Worm (Caenorhabditis elegans) whole organism, young adult: ENCODE results near the gene R03H10.1.

ENCODE experiments used
- B0336.3 ChIP-seq: fragments of 200-800 bp; sonication (Bioruptor generic); IDR thresholded peaks from 2 replicates; pipeline ENCODE4 v1.3.6; 2022; ENCODE audit warnings: missing genetic modification characterization, missing compliant biosample characterization
- F10E7.11 ChIP-seq: sonication (generic microtip); optimal IDR thresholded peaks from 2 replicates; lab custom pipeline; 2017; ENCODE audit warnings: mild to moderate bottlenecking, missing genetic modification characterization, moderate library complexity, missing compliant biosample characterization
- K11D2.4 ChIP-seq: fragments of 200-800 bp; sonication (Bioruptor generic); IDR thresholded peaks from 2 replicates; pipeline ENCODE4 v1.3.6; 2022; ENCODE audit warnings: missing genetic modification reagents, missing genetic modification characterization, missing compliant biosample characterization
- T26A5.8 ChIP-seq: sonication (generic microtip); optimal IDR thresholded peaks from 2 replicates; lab custom pipeline; 2016; ENCODE audit warnings: missing genetic modification characterization, missing compliant biosample characterization
- Y53G8AR.9 ChIP-seq: fragments of 200-800 bp; sonication (Bioruptor generic); conservative IDR thresholded peaks from 2 replicates; pipeline ENCODE4 v1.3.6; 2022; ENCODE audit warnings: missing genetic modification reagents, missing genetic modification characterization, missing compliant biosample characterization
- Y79H2A.3 ChIP-seq: fragments of 200-800 bp; sonication (Bioruptor generic); conservative IDR thresholded peaks from 2 replicates; pipeline ENCODE4 v1.3.6; 2022; ENCODE audit warnings: missing genetic modification reagents, missing genetic modification characterization, missing compliant biosample characterization
- aptf-2 ChIP-seq: fragments of 200-800 bp; sonication (Bioruptor generic); conservative IDR thresholded peaks from 2 replicates; pipeline ENCODE4 v1.3.6; 2022; ENCODE audit warnings: missing genetic modification reagents, missing genetic modification characterization, missing compliant biosample characterization
- attf-3 ChIP-seq: fragments of 200-800 bp; sonication (Bioruptor generic); conservative IDR thresholded peaks from 2 replicates; pipeline ENCODE4 v1.3.6; 2022; ENCODE audit warnings: missing genetic modification reagents, missing genetic modification characterization, missing compliant biosample characterization
- cebp-1 ChIP-seq, 2 experiments: fragments of 200-800 bp in 1 of 2; sonication (Bioruptor generic) in 1 of 2; sonication (generic microtip) in 1 of 2; IDR thresholded peaks in 1 of 2; optimal IDR thresholded peaks in 1 of 2; 2 replicates each; pipeline versions ENCODE4 v1.3.6 to Lab custom; 2017 to 2022; ENCODE audit warnings: missing compliant biosample characterization in 2 of 2, missing genetic modification characterization in 2 of 2, mild to moderate bottlenecking in 1 of 2, missing genetic modification reagents in 1 of 2, moderate library complexity in 1 of 2
- ceh-100 ChIP-seq: fragments of 200-800 bp; sonication (Bioruptor generic); IDR thresholded peaks from 2 replicates; pipeline ENCODE4 v1.3.6; 2022; ENCODE audit warnings: missing genetic modification reagents, missing genetic modification characterization, missing compliant biosample characterization
- die-1 ChIP-seq: sonication (generic microtip); optimal IDR thresholded peaks from 2 replicates; lab custom pipeline; 2016; ENCODE audit warnings: missing genotype, mild to moderate bottlenecking, missing genetic modification characterization, missing compliant biosample characterization
- dox-1 ChIP-seq: fragments of 200-800 bp; sonication (Bioruptor generic); IDR thresholded peaks from 2 replicates; pipeline ENCODE4 v1.3.6; 2022; ENCODE audit warnings: missing genetic modification reagents, missing genetic modification characterization, missing compliant biosample characterization
- lin-26 ChIP-seq: fragments of 200-800 bp; sonication (Bioruptor generic); IDR thresholded peaks from 2 replicates; pipeline ENCODE4 v1.3.6; 2022; ENCODE audit warnings: missing genetic modification reagents, missing genetic modification characterization, missing compliant biosample characterization
- lsy-27 ChIP-seq: sonication (generic microtip); optimal IDR thresholded peaks from 2 replicates; lab custom pipeline; 2017; ENCODE audit warnings: missing genetic modification characterization, mild to moderate bottlenecking, missing compliant biosample characterization, antibody characterized with exemption, missing genotype, borderline replicate concordance; ENCODE audit not compliant: insufficient read depth
- madf-10 ChIP-seq: sonication (generic microtip); optimal IDR thresholded peaks from 2 replicates; lab custom pipeline; 2016; ENCODE audit warnings: mild to moderate bottlenecking, missing genetic modification characterization, missing compliant biosample characterization
- madf-3 ChIP-seq: fragments of 200-800 bp; sonication (Bioruptor generic); IDR thresholded peaks from 2 replicates; pipeline ENCODE4 v1.3.6; 2022; ENCODE audit warnings: missing genetic modification reagents, missing genetic modification characterization, missing compliant biosample characterization
- mcd-1 ChIP-seq: fragments of 200-800 bp; sonication (Bioruptor generic); IDR thresholded peaks from 2 replicates; pipeline ENCODE4 v1.3.6; 2022; ENCODE audit warnings: missing genetic modification reagents, missing genetic modification characterization, missing compliant biosample characterization
- nfya-1 ChIP-seq: sonication (generic microtip); optimal IDR thresholded peaks from 2 replicates; lab custom pipeline; 2017; ENCODE audit warnings: antibody characterized with exemption, missing compliant biosample characterization, missing genetic modification characterization, borderline replicate concordance; ENCODE audit not compliant: insufficient read depth
- nfyb-1 ChIP-seq: fragments of 200-800 bp; sonication (Bioruptor generic); IDR thresholded peaks from 2 replicates; pipeline ENCODE4 v1.3.6; 2022; ENCODE audit warnings: missing genetic modification reagents, missing genetic modification characterization, missing compliant biosample characterization
- nhr-80 ChIP-seq: sonication (generic microtip); optimal IDR thresholded peaks from 2 replicates; lab custom pipeline; 2016; ENCODE audit warnings: missing genetic modification characterization, missing compliant biosample characterization
- pbrm-1 ChIP-seq: fragments of 200-800 bp; sonication (Bioruptor generic); IDR thresholded peaks from 2 replicates; pipeline ENCODE4 v1.3.6; 2022; ENCODE audit warnings: missing genetic modification reagents, missing genetic modification characterization, missing compliant biosample characterization
- pha-4 ChIP-seq: fragments of 150-350 bp; sonication (generic microtip); optimal IDR thresholded peaks from 2 replicates; lab custom pipeline; 2014; ENCODE audit warnings: missing biosample characterization, missing genetic modification reagents, missing genetic modification characterization
- rec-8 ChIP-seq, 2 experiments: sonication (generic microtip); optimal IDR thresholded peaks; 2 replicates each; lab custom pipeline; 2016; ENCODE audit warnings: mild to moderate bottlenecking in 2 of 2, missing genetic modification characterization in 2 of 2, missing genetic modification reagents in 2 of 2, missing genotype in 2 of 2, missing biosample characterization in 1 of 2, missing compliant biosample characterization in 1 of 2, moderate library complexity in 1 of 2
- repo-1 ChIP-seq: sonication (generic microtip); optimal IDR thresholded peaks from 2 replicates; lab custom pipeline; 2017; ENCODE audit warnings: mild to moderate bottlenecking, missing genetic modification characterization, missing compliant biosample characterization
- snpc-4 ChIP-seq, 5 experiments: fragments of 150-350 bp in 1 of 5; sonication (generic microtip) in 4 of 5; optimal IDR thresholded peaks; 2 replicates each; lab custom pipeline; 2014 to 2018; ENCODE audit warnings: missing genetic modification characterization in 5 of 5, missing biosample characterization in 3 of 5, antibody characterized with exemption in 2 of 5, mild to moderate bottlenecking in 2 of 5, missing compliant biosample characterization in 2 of 5, missing genotype in 2 of 5, moderate library complexity in 2 of 5, missing genetic modification reagents in 1 of 5
- tlf-1 ChIP-seq: fragments of 200-800 bp; sonication (Bioruptor generic); optimal IDR thresholded peaks from 2 replicates; lab custom pipeline; 2018; ENCODE audit warnings: mild to moderate bottlenecking, missing genetic modification characterization, missing compliant biosample characterization
- unc-62 ChIP-seq: fragments of 150-350 bp; optimal IDR thresholded peaks from 2 replicates; lab custom pipeline; 2014; ENCODE audit warnings: missing biosample characterization, missing genetic modification reagents, missing genetic modification characterization
- ztf-18 ChIP-seq: sonication (generic microtip); optimal IDR thresholded peaks from 2 replicates; lab custom pipeline; 2016; ENCODE audit warnings: missing genotype, mild to moderate bottlenecking, missing genetic modification characterization, missing compliant biosample characterization
- ztf-25 ChIP-seq: fragments of 200-800 bp; sonication (Bioruptor generic); IDR thresholded peaks from 2 replicates; pipeline ENCODE4 v1.3.6; 2022; ENCODE audit warnings: missing genetic modification reagents, missing genetic modification characterization, missing compliant biosample characterization
- ztf-26 ChIP-seq: sonication (generic microtip); optimal IDR thresholded peaks from 2 replicates; lab custom pipeline; 2017; ENCODE audit warnings: missing genetic modification characterization, missing compliant biosample characterization
- ztf-28 ChIP-seq: fragments of 200-800 bp; sonication (Bioruptor generic); IDR thresholded peaks from 2 replicates; pipeline ENCODE4 v1.3.6; 2022; ENCODE audit warnings: missing genetic modification reagents, missing genetic modification characterization, missing compliant biosample characterization

R03H10.1 gene

ce11 chrII:4186364-4186763, 6.3 kb downstream of the R03H10.1 start, which contains the start of gene cpna-1:
TSS of gene cpna-1 (plus strand) at chrII:4186664.
- no peak for TF ChIP-seq Y79H2A.3 (GFP tag; lab: Robert Waterston, UW)
- TF ChIP-seq lsy-27 (tag; lab: Kevin White, UChicago), result no peak
- TF ChIP-seq lin-26 (GFP tag; lab: Robert Waterston, UW), result no peak
- TF ChIP-seq ztf-26 (tag; lab: Kevin White, UChicago), result no peak
- TF ChIP-seq die-1 (tag; lab: Kevin White, UChicago), result no peak
- TF ChIP-seq pbrm-1 (GFP tag; lab: Robert Waterston, UW), result no peak
- no peak for TF ChIP-seq attf-3
- TF ChIP-seq T26A5.8 (tag; lab: Kevin White, UChicago), result no peak
- TF ChIP-seq madf-10 (tag; lab: Kevin White, UChicago), result no peak
- TF ChIP-seq aptf-2 (GFP tag; lab: Robert Waterston, UW), result no peak
- no peak for TF ChIP-seq unc-62 (GFP tag; lab: Kevin White, UChicago)
- no peak for TF ChIP-seq ztf-18 (tag; lab: Kevin White, UChicago)
- no peak for TF ChIP-seq mcd-1 (GFP tag; lab: Robert Waterston, UW)
- TF ChIP-seq madf-3 (GFP tag; lab: Robert Waterston, UW), result no peak
- TF ChIP-seq ztf-28, result no peak
- no peak for TF ChIP-seq nfya-1 (tag; lab: Kevin White, UChicago)
- TF ChIP-seq F10E7.11 (tag; lab: Kevin White, UChicago), result no peak
- TF ChIP-seq pha-4 (tag; lab: Kevin White, UChicago), result no peak
- TF ChIP-seq repo-1 (tag; lab: Kevin White, UChicago), result no peak

ce11 chrII:4194127-4194526, 14.1 kb downstream of the R03H10.1 start, which contains the start of gene mth-2:
TSS of gene mth-2 (minus strand) at chrII:4194314.
- no peak for TF ChIP-seq tlf-1 (GFP tag; lab: Kevin White, UChicago)
- no peak for TF ChIP-seq ceh-100 (GFP tag; lab: Robert Waterston, UW)
- TF ChIP-seq Y53G8AR.9 (GFP tag; lab: Robert Waterston, UW), result no peak
- TF ChIP-seq nhr-80 (tag; lab: Kevin White, UChicago), result peak; percentile 94
- TF ChIP-seq rec-8 (tag; optimal IDR thresholded peaks at IDR 0.05; lab: Kevin White, UChicago), result no peak
- no peak for TF ChIP-seq snpc-4 (GFP tag; optimal IDR thresholded peaks at IDR 0.05; lab: Kevin White, UChicago)
- no peak for TF ChIP-seq snpc-4 (tag; optimal IDR thresholded peaks at IDR 0.05; lab: Kevin White, UChicago)
- 0 out of 2 replicates have a peak, but pooled peaks have one; percentile 34 for TF ChIP-seq B0336.3 (GFP tag; lab: Robert Waterston, UW)
- no peak for TF ChIP-seq K11D2.4
- peak; percentile 34; the same call in 1 of the 2 replicates for TF ChIP-seq nfyb-1 (GFP tag; lab: Robert Waterston, UW)
- TF ChIP-seq dox-1 (GFP tag; lab: Robert Waterston, UW), result peak; percentile 63
- no peak for TF ChIP-seq cebp-1 (GFP tag; IDR thresholded peaks at IDR 0.05; lab: Robert Waterston, UW)
- no peak for TF ChIP-seq cebp-1 (tag; optimal IDR thresholded peaks at IDR 0.05; lab: Kevin White, UChicago)
- TF ChIP-seq, all 124 proteins: peak for 4

- TF ChIP-seq nhr-80 (tag; lab: Kevin White, UChicago) (peak; percentile 46), ztf-25 (GFP tag; lab: Robert Waterston, UW) (no peak)
These were observed 23.7 kb downstream of the R03H10.1 start, which contains the start of gene mth-1 for ce11 chrII:4203729-4204184. TSS of gene mth-1 (minus strand) at chrII:4203779.
